Worm (Caenorhabditis elegans) whole organism, mixed stage, embryonic: ENCODE results near the gene slc-36.3.

ENCODE experiments used
- bed-3 ChIP-seq: fragments of 200-800 bp; sonication (Bioruptor generic); optimal IDR thresholded peaks from 3 replicates; lab custom pipeline; 2018; ENCODE audit warnings: mild to moderate bottlenecking, missing genetic modification characterization, moderate library complexity, missing compliant biosample characterization
- blmp-1 ChIP-seq: fragments of 150-350 bp; optimal IDR thresholded peaks from 2 replicates; lab custom pipeline; 2014; ENCODE audit warnings: missing biosample characterization, missing genetic modification characterization
- ceh-39 ChIP-seq: fragments of 150-350 bp; optimal IDR thresholded peaks from 2 replicates; lab custom pipeline; 2014; ENCODE audit warnings: missing biosample characterization, missing genetic modification characterization
- ceh-43 ChIP-seq: fragments of 200-800 bp; sonication (Bioruptor generic); optimal IDR thresholded peaks from 2 replicates; lab custom pipeline; 2018; ENCODE audit warnings: mild to moderate bottlenecking, missing genetic modification characterization, moderate library complexity, missing compliant biosample characterization
- ceh-83 ChIP-seq: fragments of 200-800 bp; sonication (Bioruptor generic); optimal IDR thresholded peaks from 2 replicates; lab custom pipeline; 2018; ENCODE audit warnings: mild to moderate bottlenecking, missing genetic modification characterization, missing compliant biosample characterization
- ces-1 ChIP-seq: fragments of 150-350 bp; optimal IDR thresholded peaks from 2 replicates; lab custom pipeline; 2014; ENCODE audit warnings: missing biosample characterization, missing genetic modification reagents, missing genetic modification characterization
- cnd-1 ChIP-seq: fragments of 200-800 bp; sonication (Bioruptor generic); optimal IDR thresholded peaks from 2 replicates; lab custom pipeline; 2018; ENCODE audit warnings: mild to moderate bottlenecking, missing genetic modification characterization, missing compliant biosample characterization
- elt-1 ChIP-seq: sonication (generic microtip); optimal IDR thresholded peaks from 2 replicates; lab custom pipeline; 2017; ENCODE audit warnings: missing genetic modification characterization, mild to moderate bottlenecking, missing compliant biosample characterization, antibody characterized with exemption, moderate library complexity, borderline replicate concordance; ENCODE audit not compliant: insufficient read depth
- elt-3 ChIP-seq: fragments of 150-350 bp; optimal IDR thresholded peaks from 2 replicates; lab custom pipeline; 2014; ENCODE audit warnings: missing biosample characterization, missing genetic modification characterization
- flh-1 ChIP-seq: fragments of 200-800 bp; sonication (Bioruptor generic); optimal IDR thresholded peaks from 2 replicates; lab custom pipeline; 2018; ENCODE audit warnings: mild to moderate bottlenecking, missing genetic modification characterization, moderate library complexity, missing compliant biosample characterization
- ham-2 ChIP-seq: fragments of 200-800 bp; sonication (Bioruptor generic); optimal IDR thresholded peaks from 2 replicates; lab custom pipeline; 2018; ENCODE audit warnings: mild to moderate bottlenecking, missing genetic modification characterization, missing compliant biosample characterization
- hlh-1 ChIP-seq: fragments of 150-350 bp; optimal IDR thresholded peaks from 2 replicates; lab custom pipeline; 2014; ENCODE audit warnings: missing biosample characterization, missing genetic modification reagents, missing genetic modification characterization
- lin-13 ChIP-seq: fragments of 150-350 bp; optimal IDR thresholded peaks from 2 replicates; lab custom pipeline; 2014; ENCODE audit warnings: missing biosample characterization, missing genetic modification characterization
- lin-32 ChIP-seq: fragments of 200-800 bp; sonication (Bioruptor generic); optimal IDR thresholded peaks from 2 replicates; lab custom pipeline; 2018; ENCODE audit warnings: mild to moderate bottlenecking, missing genetic modification characterization, missing compliant biosample characterization
- lsy-2 ChIP-seq: fragments of 150-350 bp; optimal IDR thresholded peaks from 2 replicates; lab custom pipeline; 2014; ENCODE audit warnings: missing biosample characterization, missing genetic modification characterization
- mab-5 ChIP-seq: fragments of 150-350 bp; optimal IDR thresholded peaks from 2 replicates; lab custom pipeline; 2014; ENCODE audit warnings: missing biosample characterization, missing genetic modification characterization
- mep-1 ChIP-seq: fragments of 150-350 bp; optimal IDR thresholded peaks from 2 replicates; lab custom pipeline; 2017; ENCODE audit warnings: missing biosample characterization, missing genetic modification reagents, missing genetic modification characterization, inconsistent platforms
- mls-2 ChIP-seq: sonication (generic microtip); optimal IDR thresholded peaks from 2 replicates; lab custom pipeline; 2016; ENCODE audit warnings: mild to moderate bottlenecking, missing genetic modification characterization, moderate library complexity, missing compliant biosample characterization
- nhr-12 ChIP-seq: fragments of 150-350 bp; optimal IDR thresholded peaks from 2 replicates; lab custom pipeline; 2014; ENCODE audit warnings: missing biosample characterization, missing genetic modification characterization
- nhr-2 ChIP-seq: fragments of 150-350 bp; optimal IDR thresholded peaks from 2 replicates; lab custom pipeline; 2014; ENCODE audit warnings: missing biosample characterization, missing genetic modification characterization
- nhr-237 ChIP-seq: fragments of 150-350 bp; optimal IDR thresholded peaks from 2 replicates; lab custom pipeline; 2014; ENCODE audit warnings: missing biosample characterization, missing genetic modification characterization
- nhr-28 ChIP-seq: fragments of 150-350 bp; optimal IDR thresholded peaks from 2 replicates; lab custom pipeline; 2014; ENCODE audit warnings: missing biosample characterization, missing genetic modification characterization
- nhr-76 ChIP-seq: sonication (generic microtip); optimal IDR thresholded peaks from 2 replicates; lab custom pipeline; 2017; ENCODE audit warnings: missing biosample characterization, missing genetic modification characterization
- pha-4 ChIP-seq: fragments of 150-350 bp; optimal IDR thresholded peaks from 2 replicates; lab custom pipeline; 2018; ENCODE audit warnings: missing biosample characterization, missing genetic modification reagents, missing genetic modification characterization
- sem-2 ChIP-seq: fragments of 200-800 bp; sonication (Bioruptor generic); optimal IDR thresholded peaks from 2 replicates; lab custom pipeline; 2018; ENCODE audit warnings: mild to moderate bottlenecking, missing genetic modification characterization, missing compliant biosample characterization
- snpc-4 ChIP-seq: fragments of 150-350 bp; optimal IDR thresholded peaks from 2 replicates; lab custom pipeline; 2014; ENCODE audit warnings: missing biosample characterization, missing genetic modification characterization
- tbx-8 ChIP-seq: fragments of 200-800 bp; sonication (Bioruptor generic); optimal IDR thresholded peaks from 2 replicates; lab custom pipeline; 2018; ENCODE audit warnings: mild to moderate bottlenecking, missing genetic modification characterization, moderate library complexity, missing compliant biosample characterization
- unc-120 ChIP-seq: sonication (generic microtip); optimal IDR thresholded peaks from 2 replicates; lab custom pipeline; 2017; ENCODE audit warnings: missing genetic modification characterization, missing compliant biosample characterization; ENCODE audit not compliant: poor library complexity, severe bottlenecking
- unc-39 ChIP-seq: fragments of 150-350 bp; optimal IDR thresholded peaks from 2 replicates; lab custom pipeline; 2014; ENCODE audit warnings: missing biosample characterization, missing genetic modification characterization
- unc-62 ChIP-seq: fragments of 150-350 bp; optimal IDR thresholded peaks from 2 replicates; lab custom pipeline; 2014; ENCODE audit warnings: missing biosample characterization, missing genetic modification reagents, missing genetic modification characterization
- zip-8 ChIP-seq: fragments of 150-350 bp; optimal IDR thresholded peaks from 2 replicates; lab custom pipeline; 2014; ENCODE audit warnings: missing biosample characterization, missing genetic modification characterization

slc-36.3 gene

ce11 chrV:20547048-20547447, 3.1 kb upstream of the slc-36.3 start, which contains the start of gene Y38H6C.18:
Gene Y38H6C.18 (minus strand): TSS chrV:20547148.
- TF ChIP-seq hlh-1 (tag; lab: Kevin White, UChicago) (no peak), mls-2 (tag; lab: Kevin White, UChicago) (no peak), nhr-2 (tag; lab: Kevin White, UChicago) (no peak), bed-3 (GFP tag; lab: Kevin White, UChicago) (no peak), nhr-237 (tag; lab: Kevin White, UChicago) (no peak), flh-1 (GFP tag; lab: Kevin White, UChicago) (no peak), nhr-12 (no peak), mab-5 (no peak), lsy-2 (no peak)

DNA sequence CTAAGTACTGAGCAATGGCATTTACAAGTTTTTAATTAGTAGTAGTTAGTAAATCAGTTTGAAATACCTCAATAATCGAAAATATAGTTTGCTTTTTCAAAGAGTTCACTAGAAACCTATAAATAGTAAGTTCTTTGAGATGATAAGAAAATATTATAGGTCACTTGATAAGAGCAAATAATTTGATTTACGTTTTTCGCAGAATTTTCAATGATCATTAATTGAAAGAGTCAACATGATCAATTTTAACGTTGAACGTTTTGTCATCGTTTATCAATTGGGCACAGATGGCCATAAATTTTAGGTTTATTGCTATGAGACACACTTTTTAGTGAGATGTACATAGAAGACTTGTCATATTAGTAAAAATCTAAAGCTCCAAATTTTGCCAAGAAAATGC, 1.8 kb upstream of the slc-36.3 start:
- no peak for TF ChIP-seq nhr-28
- TF ChIP-seq ham-2 (GFP tag; lab: Kevin White, UChicago), result no peak
- no peak for TF ChIP-seq unc-62 (GFP tag; lab: Kevin White, UChicago)
- no peak for TF ChIP-seq elt-1 (tag; lab: Kevin White, UChicago)
- TF ChIP-seq ceh-39 (tag; lab: Kevin White, UChicago), result no peak
- TF ChIP-seq cnd-1, result no peak
- TF ChIP-seq ceh-83 (GFP tag; lab: Kevin White, UChicago), result no peak
- no peak for TF ChIP-seq nhr-237 (tag; lab: Kevin White, UChicago)
- no peak for TF ChIP-seq hlh-1 (tag; lab: Kevin White, UChicago)
- no peak for TF ChIP-seq zip-8 (tag; lab: Kevin White, UChicago)
- no peak for TF ChIP-seq lin-32 (GFP tag; lab: Kevin White, UChicago)
- TF ChIP-seq nhr-76, result no peak
- no peak for TF ChIP-seq nhr-12
- TF ChIP-seq sem-2 (GFP tag; lab: Kevin White, UChicago), result no peak
- no peak for TF ChIP-seq ceh-43
- TF ChIP-seq pha-4 (tag; lab: Kevin White, UChicago), result no peak
- TF ChIP-seq, all 35 proteins: peak for 0

- no peak for TF ChIP-seq mab-5
- no peak for TF ChIP-seq hlh-1 (tag; lab: Kevin White, UChicago)
- no peak for TF ChIP-seq ceh-39 (tag; lab: Kevin White, UChicago)
- no peak for TF ChIP-seq lin-13 (tag; lab: Kevin White, UChicago)
- TF ChIP-seq pha-4 (tag; lab: Kevin White, UChicago), result no peak
- no peak for TF ChIP-seq unc-62 (GFP tag; lab: Kevin White, UChicago)
- no peak for TF ChIP-seq nhr-28
- no peak for TF ChIP-seq elt-1 (tag; lab: Kevin White, UChicago)
- TF ChIP-seq elt-3 (tag; lab: Kevin White, UChicago), result no peak
- no peak for TF ChIP-seq lin-32 (GFP tag; lab: Kevin White, UChicago)
These were observed 618 bp upstream of the slc-36.3 start for ce11 chrV:20544610-20545009.

ce11 chrV:20539055-20539454, 4.9 kb downstream of the slc-36.3 start, which contains the start of gene Y38H6C.16:
Gene Y38H6C.16 (minus strand): TSS chrV:20539347.
- TF ChIP-seq pha-4 (tag; lab: Kevin White, UChicago), result no peak
- TF ChIP-seq tbx-8 (GFP tag; lab: Kevin White, UChicago), result no peak
- no peak for TF ChIP-seq ces-1 (GFP tag; lab: Kevin White, UChicago)
- no peak for TF ChIP-seq mep-1 (tag; lab: Kevin White, UChicago)
- no peak for TF ChIP-seq ceh-39 (tag; lab: Kevin White, UChicago)

ce11 chrV:20536208-20536607, 7.8 kb downstream of the slc-36.3 start, which contains the start of gene Y38H6C.15:
Gene Y38H6C.15 (minus strand): TSS chrV:20536308.
- no peak for TF ChIP-seq tbx-8 (GFP tag; lab: Kevin White, UChicago)
- no peak for TF ChIP-seq ceh-43
- no peak for TF ChIP-seq blmp-1
- no peak for TF ChIP-seq ceh-83 (GFP tag; lab: Kevin White, UChicago)
- no peak for TF ChIP-seq hlh-1 (tag; lab: Kevin White, UChicago)
- TF ChIP-seq mab-5, result no peak
- TF ChIP-seq unc-39 (tag; lab: Kevin White, UChicago), result no peak
- TF ChIP-seq nhr-237 (tag; lab: Kevin White, UChicago), result no peak
- no peak for TF ChIP-seq nhr-76
- TF ChIP-seq lsy-2, result no peak
- TF ChIP-seq ceh-39 (tag; lab: Kevin White, UChicago), result no peak
- TF ChIP-seq unc-62 (GFP tag; lab: Kevin White, UChicago), result no peak
- TF ChIP-seq lin-13 (tag; lab: Kevin White, UChicago), result no peak
- TF ChIP-seq bed-3 (GFP tag; lab: Kevin White, UChicago), result no peak
- TF ChIP-seq mls-2 (tag; lab: Kevin White, UChicago), result no peak
- no peak for TF ChIP-seq unc-120
- no peak for TF ChIP-seq snpc-4 (tag; lab: Kevin White, UChicago)
- TF ChIP-seq nhr-12, result no peak
- TF ChIP-seq ces-1 (GFP tag; lab: Kevin White, UChicago), result no peak
